Worm (Caenorhabditis elegans): ENCODE measurements around the gene F31E9.3.

DNA sequence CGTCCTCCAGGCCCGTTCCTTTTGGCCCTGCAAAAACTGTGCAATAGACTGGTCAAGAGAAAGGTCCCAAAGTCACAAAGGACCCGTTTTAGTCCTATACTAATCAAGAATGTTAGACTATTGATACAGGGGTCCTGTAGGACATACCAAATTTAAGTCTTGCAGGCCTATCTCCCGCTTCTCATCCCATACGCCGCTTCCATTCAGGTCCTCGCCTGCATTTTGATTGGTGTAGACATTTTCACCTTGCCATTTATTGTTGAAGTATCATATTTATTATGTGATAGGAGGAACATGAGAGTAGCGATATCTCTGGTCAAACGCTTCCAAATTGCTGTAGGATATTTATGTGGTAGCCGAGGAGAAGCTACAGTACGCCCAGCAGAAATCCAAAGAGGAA is 5.1 kb upstream of the F31E9.3 start:
- TF ChIP-seq nhr-28 (tag; optimal IDR thresholded peaks at IDR 0.05) (no peak), lin-39 (tag; optimal IDR thresholded peaks at IDR 0.05) (no peak), ama-1 (optimal IDR thresholded peaks at IDR 0.05) (no peak), snpc-4 (tag; optimal IDR thresholded peaks at IDR 0.05) (no peak), pax-3 (tag; optimal IDR thresholded peaks at IDR 0.05) (no peak), unc-62 (GFP tag; optimal IDR thresholded peaks at IDR 0.05) (no peak), pqm-1 (tag; optimal IDR thresholded peaks at IDR 0.05) (no peak), egl-13 (tag; optimal IDR thresholded peaks at IDR 0.05) (no peak), lsy-2 (tag; optimal IDR thresholded peaks at IDR 0.05) (no peak), egl-27 (tag; optimal IDR thresholded peaks at IDR 0.05) (no peak), nhr-84 (tag; optimal IDR thresholded peaks at IDR 0.05) (no peak), lin-13 (GFP tag; optimal IDR thresholded peaks at IDR 0.05) (no peak), fos-1 (tag; optimal IDR thresholded peaks at IDR 0.05) (no peak)

Measured in whole organism, L1 larva.